Comparison of ENCODE assay signal across 4 fruit fly cellular contexts in genomic region chr2L:17466950-17467349, dm6.
TF ChIP-seq lines count a peak whose summit lies in the region.

No protein-coding gene starts in this region.

- no peak for TF ChIP-seq CTCF in whole organism, embryonic (GFP tag; optimal IDR thresholded peaks at IDR 0.05; lab: Kevin White, UChicago)

TF ChIP-seq in whole organism, embryonic, 481 proteins besides CTCF, POLR2A, EP300 and RAD21 (continues in another document):
- TF ChIP-seq B-H1 (GFP tag; IDR thresholded peaks at IDR 0.05; lab: Robert Waterston, UW) (no peak), yki (optimal IDR thresholded peaks at IDR 0.05; lab: Kevin White, UChicago) (no peak), CG4617 (GFP tag; optimal IDR thresholded peaks at IDR 0.05; lab: Kevin White, UChicago; ENCODE audit: borderline replicate concordance) (no peak), pum (GFP tag; optimal IDR thresholded peaks at IDR 0.05; lab: Kevin White, UChicago) (no peak), CG10209 (GFP tag; optimal IDR thresholded peaks at IDR 0.05; lab: Kevin White, UChicago) (no peak), psq (GFP tag; optimal IDR thresholded peaks at IDR 0.05; lab: Kevin White, UChicago) (no peak), sqz (GFP tag; optimal IDR thresholded peaks at IDR 0.05; lab: Kevin White, UChicago) (no peak), CG14710 (tag; optimal IDR thresholded peaks at IDR 0.05; lab: Kevin White, UChicago) (no peak), klu (GFP tag; IDR thresholded peaks at IDR 0.05; lab: Robert Waterston, UW) (no peak), CG10431 (GFP tag; optimal IDR thresholded peaks at IDR 0.05; lab: Kevin White, UChicago) (no peak), prd (optimal IDR thresholded peaks at IDR 0.05; lab: Kevin White, UChicago) (no peak), prd (GFP tag; IDR thresholded peaks at IDR 0.05; lab: Robert Waterston, UW) (peak; percentile 24; the same call in 1 of the 3 replicates), Nf-YC (tag; optimal IDR thresholded peaks at IDR 0.05; lab: Kevin White, UChicago) (no peak), bigmax (GFP tag; optimal IDR thresholded peaks at IDR 0.05; lab: Kevin White, UChicago) (no peak), Asciz (GFP tag; optimal IDR thresholded peaks at IDR 0.05; lab: Kevin White, UChicago) (no peak), sob (GFP tag; IDR thresholded peaks at IDR 0.05; lab: Robert Waterston, UW) (no peak), CG8281 (tag; optimal IDR thresholded peaks at IDR 0.05; lab: Kevin White, UChicago) (no peak), CG8478 (optimal IDR thresholded peaks at IDR 0.05; lab: Kevin White, UChicago) (no peak), Gug (GFP tag; IDR thresholded peaks at IDR 0.05; lab: Robert Waterston, UW) (no peak), CG15514 (GFP tag; optimal IDR thresholded peaks at IDR 0.05; lab: Kevin White, UChicago) (no peak), CG32772 (GFP tag; IDR thresholded peaks at IDR 0.05; lab: Robert Waterston, UW) (no peak), CG15269 (tag; optimal IDR thresholded peaks at IDR 0.05; lab: Kevin White, UChicago) (no peak), CG31441 (GFP tag; IDR thresholded peaks at IDR 0.05; lab: Robert Waterston, UW) (no peak), Kr (GFP tag; optimal IDR thresholded peaks at IDR 0.05; lab: Kevin White, UChicago) (no peak)

TF ChIP-seq in whole organism, prepupa, 60 proteins besides CTCF, POLR2A, EP300 and RAD21 (continues in another document):
- TF ChIP-seq dsx (GFP tag; optimal IDR thresholded peaks at IDR 0.05; lab: Kevin White, UChicago; ENCODE audit: poor library complexity, severe bottlenecking) (no peak), Lpt (GFP tag; optimal IDR thresholded peaks at IDR 0.05; lab: Kevin White, UChicago) (peak; percentile 63), CG11762 (GFP tag; optimal IDR thresholded peaks at IDR 0.05; lab: Kevin White, UChicago; ENCODE audit: insufficient read depth) (no peak), pdm3 (GFP tag; optimal IDR thresholded peaks at IDR 0.05; lab: Kevin White, UChicago) (peak; percentile 49), fd85E (GFP tag; optimal IDR thresholded peaks at IDR 0.05; lab: Kevin White, UChicago) (no peak), acj6 (GFP tag; optimal IDR thresholded peaks at IDR 0.05; lab: Kevin White, UChicago) (peak; percentile 61), CG9139 (GFP tag; optimal IDR thresholded peaks at IDR 0.05; lab: Kevin White, UChicago) (no peak), CG11294 (GFP tag; IDR thresholded peaks at IDR 0.05; lab: Robert Waterston, UW) (no peak), spab (GFP tag; optimal IDR thresholded peaks at IDR 0.05; lab: Kevin White, UChicago) (no peak), svp (GFP tag; lab: Kevin White, UChicago) (no peak), CG8119 (GFP tag; IDR thresholded peaks at IDR 0.05; lab: Robert Waterston, UW) (peak; percentile 73), CG1621 (tag; optimal IDR thresholded peaks at IDR 0.05; lab: Kevin White, UChicago) (no peak), CG6792 (GFP tag; optimal IDR thresholded peaks at IDR 0.05; lab: Kevin White, UChicago) (peak; percentile 30), CG32006 (GFP tag; optimal IDR thresholded peaks at IDR 0.05; lab: Kevin White, UChicago) (peak; percentile 65), Eip75B (GFP tag; optimal IDR thresholded peaks at IDR 0.05; lab: Kevin White, UChicago) (peak; percentile 49), CG10669 (GFP tag; optimal IDR thresholded peaks at IDR 0.05; lab: Kevin White, UChicago) (peak; percentile 12), Ets21C (GFP tag; optimal IDR thresholded peaks at IDR 0.05; lab: Kevin White, UChicago) (no peak), fd59A (GFP tag; optimal IDR thresholded peaks at IDR 0.05; lab: Kevin White, UChicago) (no peak), CG4318 (GFP tag; optimal IDR thresholded peaks at IDR 0.05; lab: Kevin White, UChicago) (no peak), Eip78C (GFP tag; lab: Kevin White, UChicago) (peak; percentile 84), Eip93F (GFP tag; optimal IDR thresholded peaks at IDR 0.05; lab: Kevin White, UChicago) (no peak), CG31627 (GFP tag; optimal IDR thresholded peaks at IDR 0.05; lab: Kevin White, UChicago) (peak; percentile 17), Hr38 (GFP tag; optimal IDR thresholded peaks at IDR 0.05; lab: Kevin White, UChicago) (no peak), Gug (GFP tag; IDR thresholded peaks at IDR 0.05; lab: Robert Waterston, UW) (peak; percentile 39), ss (GFP tag; optimal IDR thresholded peaks at IDR 0.05; lab: Kevin White, UChicago) (no peak)

TF ChIP-seq in whole organism, pupa, 21 proteins besides CTCF, POLR2A, EP300 and RAD21:
- TF ChIP-seq fd96Ca (GFP tag; IDR thresholded peaks at IDR 0.05; lab: Robert Waterston, UW), result 0 out of 3 replicates have a peak, but pooled peaks have one; percentile 12
- peak; percentile 34 for TF ChIP-seq Pif1A (GFP tag; optimal IDR thresholded peaks at IDR 0.05; lab: Kevin White, UChicago)
- peak; percentile 53 for TF ChIP-seq CG4496 (GFP tag; IDR thresholded peaks at IDR 0.05; lab: Robert Waterston, UW)
- TF ChIP-seq CG12605 (GFP tag; IDR thresholded peaks at IDR 0.05; lab: Robert Waterston, UW), result peak; percentile 38; the same call in 1 of the 2 replicates
- no peak for TF ChIP-seq D1 (tag; optimal IDR thresholded peaks at IDR 0.05; lab: Kevin White, UChicago)
- TF ChIP-seq CG9948 (tag; optimal IDR thresholded peaks at IDR 0.05; lab: Kevin White, UChicago), result peak; percentile 46
- TF ChIP-seq CG34367 (tag; optimal IDR thresholded peaks at IDR 0.05; lab: Kevin White, UChicago), result peak; percentile 28
- TF ChIP-seq CG15710 (tag; optimal IDR thresholded peaks at IDR 0.05; lab: Kevin White, UChicago), result peak; percentile 49
- no peak for TF ChIP-seq CG10348 (GFP tag; IDR thresholded peaks at IDR 0.05; lab: Robert Waterston, UW)
- TF ChIP-seq CG14655 (GFP tag; optimal IDR thresholded peaks at IDR 0.05; lab: Kevin White, UChicago), result peak; percentile 56
- TF ChIP-seq CG17806 (tag; optimal IDR thresholded peaks at IDR 0.05; lab: Kevin White, UChicago), result peak; percentile 36
- TF ChIP-seq CG8301 (tag; optimal IDR thresholded peaks at IDR 0.05; lab: Kevin White, UChicago), result peak; percentile 54
- 0 out of 2 replicates have a peak, but pooled peaks have one; percentile 48 for TF ChIP-seq CG32121 (GFP tag; IDR thresholded peaks at IDR 0.05; lab: Robert Waterston, UW)
- TF ChIP-seq CG8159 (tag; optimal IDR thresholded peaks at IDR 0.05; lab: Kevin White, UChicago), result peak; percentile 44
- TF ChIP-seq CG13204 (GFP tag; optimal IDR thresholded peaks at IDR 0.05; lab: Kevin White, UChicago), result no peak

TF ChIP-seq in whole organism, wandering third instar larva, 38 proteins besides CTCF, POLR2A, EP300 and RAD21:
- no peak for TF ChIP-seq HLH106 (tag; optimal IDR thresholded peaks at IDR 0.05; lab: Kevin White, UChicago)
- no peak for TF ChIP-seq psq (GFP tag; optimal IDR thresholded peaks at IDR 0.05; lab: Kevin White, UChicago)
- TF ChIP-seq sage (GFP tag; optimal IDR thresholded peaks at IDR 0.05; lab: Kevin White, UChicago), result no peak
- TF ChIP-seq rgr (GFP tag; optimal IDR thresholded peaks at IDR 0.05; lab: Kevin White, UChicago), result peak; percentile 1
- no peak for TF ChIP-seq GATAd (GFP tag; optimal IDR thresholded peaks at IDR 0.05; lab: Kevin White, UChicago)
- peak; percentile 28 for TF ChIP-seq fru (GFP tag; optimal IDR thresholded peaks at IDR 0.05; lab: Kevin White, UChicago)
- no peak for TF ChIP-seq Abd-B (GFP tag; optimal IDR thresholded peaks at IDR 0.05; lab: Kevin White, UChicago)
- peak in 1 of 2 experiments; percentile 28 for TF ChIP-seq foxo (GFP tag; optimal IDR thresholded peaks at IDR 0.05; lab: Kevin White, UChicago)
- no peak for TF ChIP-seq Hr83 (GFP tag; optimal IDR thresholded peaks at IDR 0.05; lab: Kevin White, UChicago; ENCODE audit: poor library complexity, severe bottlenecking)
- no peak for TF ChIP-seq dmrt93B (GFP tag; optimal IDR thresholded peaks at IDR 0.05; lab: Kevin White, UChicago)
- no peak for TF ChIP-seq Rel (GFP tag; optimal IDR thresholded peaks at IDR 0.05; lab: Kevin White, UChicago)
- TF ChIP-seq Rel (tag; optimal IDR thresholded peaks at IDR 0.05; lab: Kevin White, UChicago), result no peak
- TF ChIP-seq OdsH (GFP tag; optimal IDR thresholded peaks at IDR 0.05; lab: Kevin White, UChicago), result no peak

Comparison
In these comparisons a context has a peak if more than half of its experiments do, and no peak if none do; other contexts are left out.
1. Of the 7 proteins assayed by ChIP-seq in both whole organism, embryonic and whole organism, prepupa: peak only in whole organism, embryonic: Sox102F; only in whole organism, prepupa: Gug and Lpt; in both: none; in neither: 4.